Fruit fly (Drosophila melanogaster) whole organism, embryonic: ENCODE measurements around the gene inaE.
A peak's percentile ranks its signal among the peaks of the same experiment; 100 is the strongest.

ENCODE experiments used
- Blimp-1 ChIP-seq: fragments of 200-800 bp; sonication (Bioruptor generic); optimal IDR thresholded peaks from 3 replicates; lab custom pipeline; 2018; ENCODE audit warnings: missing biosample characterization, missing genetic modification characterization, mild to moderate bottlenecking, moderate library complexity, missing genetic modification reagents
- CG14441 ChIP-seq: fragments of 200-800 bp; sonication (Bioruptor generic); IDR thresholded peaks from 2 replicates; pipeline ENCODE4 v1.3.6; 2022; ENCODE audit warnings: missing biosample characterization, missing genetic modification characterization
- GATAe ChIP-seq: fragments of 200-800 bp; sonication (Bioruptor generic); conservative IDR thresholded peaks from 2 replicates; pipeline ENCODE4 v1.3.6; 2022; ENCODE audit warnings: missing biosample characterization, missing genetic modification characterization
- insv ChIP-seq, 2 experiments: fragments of 200-800 bp; sonication (Bioruptor generic); optimal IDR thresholded peaks; 3 replicates each; lab custom pipeline; 2016 to 2018; ENCODE audit warnings: missing biosample characterization in 2 of 2, missing genetic modification characterization in 2 of 2
- lilli ChIP-seq: fragments of 200-800 bp; sonication (Bioruptor generic); optimal IDR thresholded peaks from 3 replicates; lab custom pipeline; 2016; ENCODE audit warnings: missing biosample characterization, missing genetic modification characterization
- mld ChIP-seq: fragments of 200-800 bp; sonication (Bioruptor generic); IDR thresholded peaks from 3 replicates; pipeline ENCODE4 v1.3.6; 2022; ENCODE audit warnings: missing biosample characterization, missing genetic modification characterization; ENCODE audit not compliant: partially characterized antibody
- seq ChIP-seq: fragments of 200-800 bp; sonication (Bioruptor generic); IDR thresholded peaks from 2 replicates; pipeline ENCODE4 v1.3.6; 2022; ENCODE audit warnings: missing biosample characterization, missing genetic modification characterization

DNA sequence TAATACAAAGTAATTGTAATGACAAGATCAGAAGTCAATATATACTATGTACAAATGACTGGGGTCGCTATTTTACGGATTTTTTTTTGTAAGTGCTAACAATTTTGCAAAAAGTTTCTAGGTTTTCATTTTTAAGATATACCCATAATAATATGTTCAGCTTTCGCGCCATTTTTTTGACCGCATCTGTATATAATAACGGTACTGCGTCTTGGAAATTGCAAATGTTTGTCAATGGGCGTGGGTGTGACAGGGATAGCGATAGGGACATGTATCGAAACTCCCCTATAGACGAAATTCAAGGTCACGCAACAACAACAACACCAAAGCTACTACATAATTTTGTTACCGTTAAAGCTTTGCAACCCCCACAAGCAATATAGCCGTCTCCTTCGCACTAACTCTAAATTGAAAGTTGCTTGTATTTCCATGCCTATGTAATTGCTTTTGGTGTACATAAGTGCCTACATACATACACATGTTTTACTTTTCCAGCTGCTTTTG is 30.9 kb upstream of the inaE start:
- no peak for TF ChIP-seq insv (GFP tag; optimal IDR thresholded peaks at IDR 0.05; lab: Kevin White, UChicago)
- TF ChIP-seq GATAe (GFP tag; lab: Robert Waterston, UW), result no peak
- TF ChIP-seq mld (GFP tag; lab: Robert Waterston, UW), result no peak
- TF ChIP-seq CG14441 (GFP tag; lab: Robert Waterston, UW), result no peak
- TF ChIP-seq lilli (GFP tag; lab: Kevin White, UChicago), result peak; percentile 29
- no peak for TF ChIP-seq Blimp-1 (GFP tag; lab: Kevin White, UChicago)
- peak; percentile 58 for TF ChIP-seq seq
